Worm (Caenorhabditis elegans) whole organism, early embryonic: ENCODE results near the gene C18H7.6.

Source experiments
- ama-1 ChIP-seq: fragments of 150-350 bp; optimal IDR thresholded peaks from 2 replicates; lab custom pipeline; 2014
- ets-7 ChIP-seq: sonication (generic microtip); optimal IDR thresholded peaks from 2 replicates; lab custom pipeline; 2016; ENCODE audit warnings: missing genotype, missing genetic modification characterization, missing compliant biosample characterization
- tbx-11 ChIP-seq: fragments of 200-800 bp; sonication (Bioruptor generic); IDR thresholded peaks from 2 replicates; pipeline ENCODE4 v1.3.6; 2022; ENCODE audit warnings: missing genetic modification characterization, missing compliant biosample characterization

DNA sequence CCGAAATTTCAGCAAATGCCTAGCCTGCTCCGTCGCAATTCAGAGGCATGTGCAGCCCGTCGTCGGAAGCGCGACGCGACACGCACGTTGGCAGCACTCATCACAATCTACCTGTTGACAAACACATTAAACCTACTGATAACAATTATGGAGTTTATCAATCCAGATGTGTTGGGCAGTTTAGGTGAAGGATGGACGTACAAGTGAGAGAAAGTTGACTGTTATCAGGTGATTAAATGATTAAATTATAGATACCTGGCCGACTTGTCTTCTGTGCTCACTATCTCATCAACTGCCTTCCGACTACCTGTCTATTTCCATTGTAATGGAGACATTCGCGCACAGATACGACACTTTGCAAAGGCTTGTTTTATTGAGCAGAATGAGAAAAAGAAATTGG, 40.4 kb downstream of the C18H7.6 start:
- no peak for TF ChIP-seq ama-1 (lab: Kevin White, UChicago)
- TF ChIP-seq tbx-11: no peak
- TF ChIP-seq ets-7 (tag; lab: Kevin White, UChicago): no peak
